Worm (Caenorhabditis elegans): Measurements from ENCODE around the gene F26D2.3.

ce11 chrV:16459377-16459776, 51.6 kb downstream of the F26D2.3 start:
- TF ChIP-seq tab-1 (GFP tag; IDR thresholded peaks at IDR 0.05) (no peak), ref-1 (GFP tag; conservative IDR thresholded peaks at IDR 0.05) (no peak), cog-1 (tag; optimal IDR thresholded peaks at IDR 0.05) (no peak), klf-2 (GFP tag; conservative IDR thresholded peaks at IDR 0.05) (no peak), ztf-23 (GFP tag; IDR thresholded peaks at IDR 0.05) (no peak), flt-1 (GFP tag; IDR thresholded peaks at IDR 0.05) (no peak)

All from whole organism, midembryonic.